Fruit fly (Drosophila melanogaster) whole organism, adult: Measurements from ENCODE around the gene CG43072.

Experiments
- CG12768 ChIP-seq: fragments of 200-800 bp; sonication (Bioruptor generic); optimal IDR thresholded peaks from 2 replicates; lab custom pipeline; 2017; ENCODE audit warnings: missing biosample characterization, missing genetic modification characterization, mild to moderate bottlenecking, moderate library complexity, missing genetic modification reagents
- CG1620 ChIP-seq: fragments of 200-800 bp; sonication (Bioruptor generic); optimal IDR thresholded peaks from 2 replicates; lab custom pipeline; 2016; ENCODE audit warnings: missing biosample characterization, missing genetic modification characterization
- CG33017 ChIP-seq: fragments of 200-800 bp; sonication (Bioruptor generic); optimal IDR thresholded peaks from 2 replicates; lab custom pipeline; 2018; ENCODE audit warnings: missing biosample characterization, mild to moderate bottlenecking, missing genetic modification characterization, moderate library complexity
- CG5204 ChIP-seq: fragments of 200-800 bp; sonication (Bioruptor generic); optimal IDR thresholded peaks from 2 replicates; lab custom pipeline; 2016; ENCODE audit warnings: missing biosample characterization, missing genetic modification characterization
- Hr96 ChIP-seq: fragments of 200-800 bp; sonication (Bioruptor generic); optimal IDR thresholded peaks from 2 replicates; lab custom pipeline; 2016; ENCODE audit warnings: missing biosample characterization, missing genetic modification characterization
- cic ChIP-seq: fragments of 200-800 bp; sonication (Bioruptor generic); optimal IDR thresholded peaks from 2 replicates; lab custom pipeline; 2017; ENCODE audit warnings: missing biosample characterization, mild to moderate bottlenecking, missing genetic modification characterization, moderate library complexity
- kay ChIP-seq: fragments of 200-800 bp; sonication (Bioruptor generic); peaks from one replicate; lab custom pipeline; 2016; ENCODE audit warnings: missing biosample characterization, missing genetic modification characterization, borderline replicate concordance
- tj ChIP-seq: fragments of 200-800 bp; sonication (Bioruptor generic); optimal IDR thresholded peaks from 3 replicates; lab custom pipeline; 2017; ENCODE audit warnings: missing biosample characterization, mild to moderate bottlenecking, missing genetic modification characterization, moderate library complexity

DNA sequence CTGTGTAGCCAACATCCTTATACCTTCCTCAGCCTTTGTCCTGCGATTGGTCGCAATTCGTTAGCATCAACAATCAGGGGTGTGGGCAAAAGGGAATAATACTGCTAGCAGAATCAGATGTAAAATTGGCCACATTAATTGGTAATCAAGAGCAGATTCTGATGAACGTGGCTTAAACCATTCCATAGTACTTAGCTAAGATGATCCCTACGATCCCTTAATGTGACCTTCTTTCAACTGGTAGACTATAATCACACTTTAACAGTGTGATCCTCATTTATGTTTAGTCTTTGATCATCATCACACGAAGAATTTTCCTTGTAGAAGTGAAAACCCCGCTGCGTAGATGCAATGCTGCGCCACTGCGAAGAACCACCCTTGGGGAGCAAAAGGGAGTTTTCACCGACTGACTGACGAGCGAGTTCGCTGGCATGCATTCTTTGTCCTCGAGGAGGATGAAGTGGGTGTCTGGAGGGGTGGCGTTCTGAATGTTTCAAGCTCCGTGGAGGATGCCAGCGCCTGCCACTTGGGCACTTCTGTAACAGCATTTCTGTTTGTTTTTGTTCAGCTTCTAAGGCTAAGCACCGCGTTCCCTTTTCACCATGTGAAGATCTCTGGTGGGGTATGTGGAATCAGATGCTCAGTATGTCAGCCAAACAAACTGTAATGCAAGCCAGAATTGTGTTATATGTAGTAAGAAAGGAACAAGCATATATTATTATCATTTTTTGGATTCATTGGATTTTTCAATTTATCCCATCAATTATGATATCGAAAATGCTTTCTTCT is 21.6 kb upstream of the CG43072 start:
- no peak for TF ChIP-seq tj (GFP tag; lab: Kevin White, UChicago)
- TF ChIP-seq CG1620 (GFP tag; lab: Kevin White, UChicago): no peak
- TF ChIP-seq CG33017 (tag; lab: Kevin White, UChicago): no peak
- no peak for TF ChIP-seq kay
- no peak for TF ChIP-seq Hr96 (GFP tag; lab: Kevin White, UChicago)
- no peak for TF ChIP-seq CG12768 (GFP tag; lab: Kevin White, UChicago)
- no peak for TF ChIP-seq CG5204 (GFP tag; lab: Kevin White, UChicago)
- TF ChIP-seq cic (GFP tag; lab: Kevin White, UChicago): no peak
